Fruit fly (Drosophila melanogaster) whole organism, embryonic: Measurements from ENCODE around the gene Cyp12a5.

Experiments used
- Adf1 ChIP-seq: fragments of 200-800 bp; sonication (Bioruptor generic); IDR thresholded peaks from 2 replicates; pipeline ENCODE4 v1.3.6; 2022; ENCODE audit warnings: missing biosample characterization, missing genetic modification characterization
- BEAF-32 ChIP-seq: fragments of 200-800 bp; sonication (Bioruptor generic); optimal IDR thresholded peaks from 3 replicates; lab custom pipeline; 2017; ENCODE audit warnings: missing biosample characterization, missing genetic modification characterization, mild to moderate bottlenecking, moderate library complexity, missing genetic modification reagents
- CG12236 ChIP-seq: fragments of 200-800 bp; sonication (Bioruptor generic); optimal IDR thresholded peaks from 2 replicates; lab custom pipeline; 2016; ENCODE audit warnings: missing biosample characterization, missing genetic modification characterization
- CG13775 ChIP-seq: fragments of 200-800 bp; sonication (Bioruptor generic); optimal IDR thresholded peaks from 3 replicates; lab custom pipeline; 2017; ENCODE audit warnings: missing biosample characterization, mild to moderate bottlenecking, missing genetic modification characterization
- CG13894 ChIP-seq: fragments of 200-800 bp; sonication (Bioruptor generic); optimal IDR thresholded peaks from 3 replicates; lab custom pipeline; 2018; ENCODE audit warnings: missing biosample characterization, mild to moderate bottlenecking, missing genetic modification characterization, moderate library complexity
- CG14014 ChIP-seq: fragments of 200-800 bp; sonication (Bioruptor generic); IDR thresholded peaks from 2 replicates; pipeline ENCODE4 v1.3.6; 2022; ENCODE audit warnings: missing biosample characterization, missing genetic modification characterization
- CG15514 ChIP-seq: fragments of 200-800 bp; sonication (Bioruptor generic); optimal IDR thresholded peaks from 3 replicates; lab custom pipeline; 2017; ENCODE audit warnings: missing biosample characterization, missing genetic modification characterization, mild to moderate bottlenecking, moderate library complexity, missing genetic modification reagents
- CG17359 ChIP-seq: fragments of 200-800 bp; sonication (Bioruptor generic); optimal IDR thresholded peaks from 3 replicates; lab custom pipeline; 2018; ENCODE audit warnings: missing biosample characterization, mild to moderate bottlenecking, missing genetic modification characterization, moderate library complexity
- CG17829 ChIP-seq: fragments of 200-800 bp; optimal IDR thresholded peaks from 2 replicates; lab custom pipeline; 2019; ENCODE audit warnings: missing biosample characterization, mild to moderate bottlenecking, missing genetic modification characterization, moderate library complexity
- CG1792 ChIP-seq: fragments of 200-800 bp; sonication (Bioruptor generic); optimal IDR thresholded peaks from 2 replicates; lab custom pipeline; 2016; ENCODE audit warnings: missing biosample characterization, missing genetic modification characterization
- CG31388 ChIP-seq: fragments of 200-800 bp; sonication (Bioruptor generic); optimal IDR thresholded peaks from 2 replicates; lab custom pipeline; 2016; ENCODE audit warnings: missing biosample characterization, missing genetic modification characterization
- CG32772 ChIP-seq: fragments of 200-800 bp; sonication (Bioruptor generic); IDR thresholded peaks from 2 replicates; pipeline ENCODE4 v1.3.6; 2022; ENCODE audit warnings: missing biosample characterization, missing genetic modification characterization
- CG34224 ChIP-seq: fragments of 200-800 bp; sonication (Bioruptor generic); IDR thresholded peaks from 3 replicates; pipeline ENCODE4 v1.3.6; 2022; ENCODE audit warnings: missing biosample characterization, missing genetic modification characterization; ENCODE audit not compliant: partially characterized antibody
- CG34376 ChIP-seq: fragments of 200-800 bp; sonication (Bioruptor generic); optimal IDR thresholded peaks from 2 replicates; lab custom pipeline; 2018; ENCODE audit warnings: missing biosample characterization, mild to moderate bottlenecking, missing genetic modification characterization
- CG4328 ChIP-seq: fragments of 200-800 bp; sonication (Bioruptor generic); optimal IDR thresholded peaks from 3 replicates; lab custom pipeline; 2017; ENCODE audit warnings: missing biosample characterization, missing genetic modification reagents, missing genetic modification characterization
- CG43689 ChIP-seq: fragments of 200-800 bp; sonication (Bioruptor generic); IDR thresholded peaks from 2 replicates; pipeline ENCODE4 v1.3.6; 2022; ENCODE audit warnings: missing biosample characterization, missing genetic modification characterization
- CG8388 ChIP-seq: fragments of 200-800 bp; sonication (Bioruptor generic); optimal IDR thresholded peaks from 2 replicates; lab custom pipeline; 2019; ENCODE audit warnings: missing biosample characterization, mild to moderate bottlenecking, missing genetic modification characterization, moderate library complexity
- CG9727 ChIP-seq: fragments of 200-800 bp; sonication (Bioruptor generic); optimal IDR thresholded peaks from 3 replicates; lab custom pipeline; 2017; ENCODE audit warnings: missing biosample characterization, mild to moderate bottlenecking, missing genetic modification characterization
- CG9797 ChIP-seq: fragments of 200-800 bp; sonication (Bioruptor generic); optimal IDR thresholded peaks from 3 replicates; lab custom pipeline; 2018; ENCODE audit warnings: missing biosample characterization, mild to moderate bottlenecking, missing genetic modification characterization
- CG9932 ChIP-seq: fragments of 200-800 bp; sonication (Bioruptor generic); IDR thresholded peaks from 2 replicates; pipeline ENCODE4 v1.3.6; 2022; ENCODE audit warnings: missing biosample characterization, missing genetic modification characterization
- Dfd ChIP-seq, 2 experiments: fragments of >200 bp; optimal IDR thresholded peaks; 2 replicates each; lab custom pipeline; 2017; ENCODE audit warnings: missing biosample characterization in 2 of 2, missing genetic modification characterization in 2 of 2
- Doc3 ChIP-seq: fragments of 200-800 bp; sonication (Bioruptor generic); IDR thresholded peaks from 3 replicates; pipeline ENCODE4 v1.3.6; 2022; ENCODE audit warnings: missing biosample characterization, missing genetic modification characterization; ENCODE audit not compliant: partially characterized antibody
- Fer3 ChIP-seq: fragments of 200-800 bp; sonication (Bioruptor generic); optimal IDR thresholded peaks from 2 replicates; lab custom pipeline; 2018; ENCODE audit warnings: missing biosample characterization, mild to moderate bottlenecking, missing genetic modification characterization, moderate library complexity
- HLH54F ChIP-seq: fragments of 200-800 bp; sonication (Bioruptor generic); optimal IDR thresholded peaks from 3 replicates; lab custom pipeline; 2016; ENCODE audit warnings: missing biosample characterization, missing genetic modification characterization
- Hr51 ChIP-seq, 2 experiments: fragments of 200-800 bp; sonication (Bioruptor generic); optimal IDR thresholded peaks; 2 replicates in 1 of 2; 3 replicates in 1 of 2; lab custom pipeline; 2016 to 2018; ENCODE audit warnings: missing biosample characterization in 2 of 2, missing genetic modification characterization in 2 of 2, mild to moderate bottlenecking in 1 of 2, moderate library complexity in 1 of 2
- Meics ChIP-seq: fragments of 200-800 bp; sonication (Bioruptor generic); optimal IDR thresholded peaks from 2 replicates; lab custom pipeline; 2017; ENCODE audit warnings: missing biosample characterization, mild to moderate bottlenecking, missing genetic modification characterization
- Mrtf ChIP-seq: fragments of 200-800 bp; sonication (Bioruptor generic); IDR thresholded peaks from 3 replicates; pipeline ENCODE4 v1.3.6; 2022; ENCODE audit warnings: missing biosample characterization, missing genetic modification characterization
- Nf-YA ChIP-seq: fragments of 200-800 bp; sonication (Bioruptor generic); IDR thresholded peaks from 2 replicates; pipeline ENCODE4 v1.3.6; 2022; ENCODE audit warnings: missing biosample characterization, missing genetic modification characterization
- TFAM ChIP-seq: fragments of 200-800 bp; sonication (Bioruptor generic); optimal IDR thresholded peaks from 2 replicates; lab custom pipeline; 2017; ENCODE audit warnings: missing biosample characterization, missing genetic modification characterization, inconsistent platforms
- abd-A ChIP-seq: fragments of 200-800 bp; sonication (Bioruptor generic); optimal IDR thresholded peaks from 3 replicates; lab custom pipeline; 2019; ENCODE audit warnings: missing biosample characterization, mild to moderate bottlenecking, missing genetic modification characterization, moderate library complexity
- amos ChIP-seq: fragments of 200-800 bp; sonication (Bioruptor generic); IDR thresholded peaks from 2 replicates; pipeline ENCODE4 v1.3.6; 2022; ENCODE audit warnings: missing biosample characterization, missing genetic modification characterization; ENCODE audit not compliant: partially characterized antibody
- disco-r ChIP-seq: fragments of 200-800 bp; sonication (Bioruptor generic); optimal IDR thresholded peaks from 2 replicates; lab custom pipeline; 2016; ENCODE audit warnings: missing biosample characterization, missing genetic modification characterization
- exex ChIP-seq: fragments of 200-800 bp; sonication (Bioruptor generic); optimal IDR thresholded peaks from 4 replicates; lab custom pipeline; 2018; ENCODE audit warnings: missing biosample characterization, mild to moderate bottlenecking, missing genetic modification characterization, moderate library complexity
- eyg ChIP-seq: fragments of 200-800 bp; sonication (Bioruptor generic); optimal IDR thresholded peaks from 3 replicates; lab custom pipeline; 2016; ENCODE audit warnings: missing biosample characterization, missing genetic modification characterization
- gsb-n ChIP-seq: fragments of 200-800 bp; sonication (Bioruptor generic); optimal IDR thresholded peaks from 3 replicates; lab custom pipeline; 2018; ENCODE audit warnings: missing biosample characterization, mild to moderate bottlenecking, missing genetic modification characterization
- ham ChIP-seq: fragments of 200-800 bp; sonication (Bioruptor generic); IDR thresholded peaks from 2 replicates; pipeline ENCODE4 v1.3.6; 2022; ENCODE audit warnings: missing biosample characterization, missing genetic modification characterization
- jing ChIP-seq: fragments of 200-800 bp; sonication (Bioruptor generic); optimal IDR thresholded peaks from 2 replicates; lab custom pipeline; 2018; ENCODE audit warnings: missing biosample characterization, mild to moderate bottlenecking, missing genetic modification characterization
- lmd ChIP-seq: fragments of 200-800 bp; sonication (Bioruptor generic); IDR thresholded peaks from 2 replicates; pipeline ENCODE4 v1.3.6; 2022; ENCODE audit warnings: missing biosample characterization, missing genetic modification characterization
- lola ChIP-seq, 3 experiments: fragments of >200 bp in 2 of 3; fragments of 200-800 bp in 1 of 3; sonication (Bioruptor generic) in 1 of 3; optimal IDR thresholded peaks; 2 replicates each; lab custom pipeline; 2017 to 2019; ENCODE audit warnings: missing biosample characterization in 3 of 3, missing genetic modification characterization in 3 of 3, mild to moderate bottlenecking in 1 of 3, moderate library complexity in 1 of 3
- peb ChIP-seq: fragments of 200-800 bp; sonication (Bioruptor generic); IDR thresholded peaks from 2 replicates; pipeline ENCODE4 v1.3.6; 2022; ENCODE audit warnings: missing biosample characterization, missing genetic modification characterization
- pfk ChIP-seq: fragments of 200-800 bp; sonication (Bioruptor generic); optimal IDR thresholded peaks from 2 replicates; lab custom pipeline; 2018; ENCODE audit warnings: missing biosample characterization, mild to moderate bottlenecking, missing genetic modification characterization, moderate library complexity
- prd ChIP-seq, 3 experiments: fragments of >200 bp in 2 of 3; fragments of 200-800 bp in 1 of 3; sonication (Bioruptor generic) in 1 of 3; optimal IDR thresholded peaks in 2 of 3; IDR thresholded peaks in 1 of 3; 2 replicates in 2 of 3; 3 replicates in 1 of 3; pipeline versions ENCODE4 v1.3.6 to Lab custom; 2017 to 2022; ENCODE audit warnings: missing biosample characterization in 1 of 3, missing genetic modification characterization in 1 of 3
- rib ChIP-seq: fragments of 200-800 bp; sonication (Bioruptor generic); IDR thresholded peaks from 2 replicates; pipeline ENCODE4 v1.3.6; 2022; ENCODE audit warnings: missing biosample characterization, missing genetic modification characterization
- sens-2 ChIP-seq: fragments of 200-800 bp; sonication (Bioruptor generic); IDR thresholded peaks from 2 replicates; pipeline ENCODE4 v1.3.6; 2022; ENCODE audit warnings: missing biosample characterization, missing genetic modification characterization
- so ChIP-seq: fragments of 200-800 bp; sonication (Bioruptor generic); IDR thresholded peaks from 3 replicates; pipeline ENCODE4 v1.3.6; 2022; ENCODE audit warnings: missing biosample characterization, missing genetic modification characterization
- stc ChIP-seq: fragments of 200-800 bp; sonication (Bioruptor generic); IDR thresholded peaks from 2 replicates; pipeline ENCODE4 v1.3.6; 2022; ENCODE audit warnings: missing biosample characterization, missing genetic modification characterization
- tap ChIP-seq: fragments of 200-800 bp; optimal IDR thresholded peaks from 3 replicates; lab custom pipeline; 2019; ENCODE audit warnings: missing biosample characterization, mild to moderate bottlenecking, missing genetic modification characterization, moderate library complexity
- wdn ChIP-seq: fragments of 200-800 bp; sonication (Bioruptor generic); IDR thresholded peaks from 2 replicates; pipeline ENCODE4 v1.3.6; 2022; ENCODE audit warnings: missing biosample characterization, missing genetic modification characterization

The Cyp12a5 gene

dm6 chr3R:19156670-19157402 lies 24.4 kb downstream of the Cyp12a5 start, which contains the start of gene nanos (continued):
- TF ChIP-seq amos (GFP tag; lab: Robert Waterston, UW) (peak; percentile 100), lmd (GFP tag; lab: Robert Waterston, UW) (peak; percentile 67), rib (GFP tag; lab: Robert Waterston, UW) (0 out of 2 replicates have a peak, but pooled peaks have one; percentile 53), jing (no peak), gsb-n (tag; lab: Kevin White, UChicago) (no peak), ham (GFP tag; lab: Robert Waterston, UW) (0 out of 2 replicates have a peak, but pooled peaks have one; percentile 18), Hr51 (GFP tag; optimal IDR thresholded peaks at IDR 0.05; lab: Kevin White, UChicago) (peak; percentile 27 to 82), Dfd (GFP tag; optimal IDR thresholded peaks at IDR 0.05; lab: Kevin White, UChicago) (no peak), CG17359 (peak; percentile 31), CG31388 (GFP tag; lab: Kevin White, UChicago) (no peak), eyg (GFP tag; lab: Kevin White, UChicago) (peak; percentile 64), sens-2 (GFP tag; lab: Robert Waterston, UW) (no peak), prd (optimal IDR thresholded peaks at IDR 0.05; lab: Kevin White, UChicago) (no peak), prd (GFP tag; IDR thresholded peaks at IDR 0.05; lab: Robert Waterston, UW) (peak; percentile 64), CG13894 (tag; lab: Kevin White, UChicago) (peak; percentile 56), CG15514 (peak; percentile 94), abd-A (tag; lab: Kevin White, UChicago) (no peak), CG9797 (peak; percentile 58), Mrtf (GFP tag; lab: Robert Waterston, UW) (peak; percentile 50; the same call in 2 of the 3 replicates), Adf1 (peak; percentile 59), CG9932 (GFP tag; lab: Robert Waterston, UW) (peak; percentile 96), CG13775 (peak; percentile 53), exex (tag; lab: Kevin White, UChicago) (no peak), CG12236 (GFP tag; lab: Kevin White, UChicago) (no peak), Fer3 (tag; lab: Kevin White, UChicago) (peak; percentile 50), CG1792 (peak; percentile 11), pfk (peak; percentile 44), Meics (GFP tag; lab: Kevin White, UChicago) (peak; percentile 49), CG4328 (GFP tag; lab: Kevin White, UChicago) (no peak), BEAF-32 (peak; percentile 100), wdn (GFP tag; lab: Robert Waterston, UW) (0 out of 2 replicates have a peak, but pooled peaks have one; percentile 27), disco-r (GFP tag; lab: Kevin White, UChicago) (no peak), Doc3 (GFP tag; lab: Robert Waterston, UW) (peak; percentile 95), HLH54F (GFP tag; lab: Kevin White, UChicago) (peak; percentile 75), CG8388 (GFP tag; lab: Kevin White, UChicago) (no peak), CG9727 (peak; percentile 52), CG14014 (GFP tag; lab: Robert Waterston, UW) (peak; percentile 49; the same call in 1 of the 2 replicates), tap (peak; percentile 11), CG32772 (GFP tag; lab: Robert Waterston, UW) (no peak), so (GFP tag; lab: Robert Waterston, UW) (0 out of 3 replicates have a peak, but pooled peaks have one; percentile 11), lola (GFP tag; optimal IDR thresholded peaks at IDR 0.05; lab: Kevin White, UChicago) (peak in 1 of 3 experiments; percentile 29), Nf-YA (GFP tag; lab: Robert Waterston, UW) (no peak), TFAM (GFP tag; lab: Kevin White, UChicago) (no peak), CG43689 (no peak), stc (0 out of 2 replicates have a peak, but pooled peaks have one; percentile 12), CG34224 (peak; percentile 99), CG34376 (GFP tag; lab: Kevin White, UChicago) (peak; percentile 50), CG17829 (peak; percentile 28), peb (GFP tag; lab: Robert Waterston, UW) (no peak)
